Fruit fly (Drosophila melanogaster): ENCODE data around the gene CG13847.

dm6 chr3R:22456007-22456406 is 20.1 kb upstream of the CG13847 start:
- TF ChIP-seq CG11560 (tag; IDR thresholded peaks at IDR 0.05) = no peak
- TF ChIP-seq chinmo (GFP tag; IDR thresholded peaks at IDR 0.05; ENCODE audit: partially characterized antibody) = no peak
- TF ChIP-seq Elba2 (GFP tag; optimal IDR thresholded peaks at IDR 0.05) = no peak
- TF ChIP-seq Bteb2 (GFP tag; optimal IDR thresholded peaks at IDR 0.05) = no peak
- no peak for TF ChIP-seq MESR4 (GFP tag; optimal IDR thresholded peaks at IDR 0.05)
- no peak for TF ChIP-seq CG8478 (optimal IDR thresholded peaks at IDR 0.05)
- no peak for TF ChIP-seq gfzf (GFP tag; optimal IDR thresholded peaks at IDR 0.05)

All from whole organism, embryonic.